Worm (Caenorhabditis elegans) whole organism, L4 larva: ENCODE measurements around the gene T02H6.8.

ENCODE experiments used
- aly-2 ChIP-seq: sonication (generic microtip); optimal IDR thresholded peaks from 2 replicates; lab custom pipeline; 2018; ENCODE audit warnings: missing biosample characterization, missing genetic modification characterization
- ama-1 ChIP-seq: fragments of 150-350 bp; optimal IDR thresholded peaks from 2 replicates; lab custom pipeline; 2014; ENCODE audit warnings: inconsistent platforms, mixed read lengths
- fkh-10 ChIP-seq: fragments of 150-350 bp; optimal IDR thresholded peaks from 2 replicates; lab custom pipeline; 2014; ENCODE audit warnings: missing biosample characterization, missing genetic modification reagents, missing genetic modification characterization
- lsy-2 ChIP-seq, 2 experiments: fragments of 150-350 bp in 1 of 2; sonication (generic microtip) in 1 of 2; optimal IDR thresholded peaks; 2 replicates each; lab custom pipeline; 2014 to 2017; ENCODE audit warnings: missing biosample characterization in 2 of 2, missing genetic modification characterization in 2 of 2
- nhr-28 ChIP-seq: fragments of 150-350 bp; optimal IDR thresholded peaks from 2 replicates; lab custom pipeline; 2014; ENCODE audit warnings: missing biosample characterization, missing genetic modification characterization

DNA sequence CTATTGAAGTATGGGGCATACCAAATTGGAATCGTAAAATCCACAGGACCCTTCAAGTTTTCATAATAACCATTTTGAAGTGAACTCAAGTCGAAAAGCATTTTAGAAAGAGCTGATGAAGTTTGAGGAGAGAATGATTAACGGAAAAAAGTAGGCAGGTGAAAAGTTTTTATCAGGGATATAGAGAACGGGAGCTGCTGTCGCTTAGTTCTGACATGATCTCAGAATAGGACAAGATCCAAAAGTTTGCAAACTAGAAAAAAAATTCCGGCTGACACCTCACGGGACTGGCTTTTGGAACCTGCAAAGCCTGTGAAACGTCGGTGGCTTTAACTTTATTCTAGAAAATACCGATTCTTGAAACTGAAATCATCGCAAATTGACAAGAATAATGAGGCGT, 9.6 kb upstream of the T02H6.8 start, which contains the start of gene sri-46:
- TF ChIP-seq nhr-28 (no peak), lsy-2 (tag; optimal IDR thresholded peaks at IDR 0.05; lab: Kevin White, UChicago) (no peak), fkh-10 (no peak), ama-1 (lab: Kevin White, UChicago) (no peak), aly-2 (tag; lab: Kevin White, UChicago) (no peak)
